Worm (Caenorhabditis elegans) whole organism, L4/young adult: ENCODE measurements around the gene F40G9.5.

Experiments
- dao-5 ChIP-seq: sonication (generic microtip); optimal IDR thresholded peaks from 2 replicates; lab custom pipeline; 2016; ENCODE audit warnings: missing genotype, missing genetic modification characterization, moderate library complexity, missing compliant biosample characterization
- him-1 ChIP-seq: sonication (generic microtip); optimal IDR thresholded peaks from 2 replicates; lab custom pipeline; 2016; ENCODE audit warnings: missing genotype, missing genetic modification reagents, missing genetic modification characterization, missing compliant biosample characterization

DNA sequence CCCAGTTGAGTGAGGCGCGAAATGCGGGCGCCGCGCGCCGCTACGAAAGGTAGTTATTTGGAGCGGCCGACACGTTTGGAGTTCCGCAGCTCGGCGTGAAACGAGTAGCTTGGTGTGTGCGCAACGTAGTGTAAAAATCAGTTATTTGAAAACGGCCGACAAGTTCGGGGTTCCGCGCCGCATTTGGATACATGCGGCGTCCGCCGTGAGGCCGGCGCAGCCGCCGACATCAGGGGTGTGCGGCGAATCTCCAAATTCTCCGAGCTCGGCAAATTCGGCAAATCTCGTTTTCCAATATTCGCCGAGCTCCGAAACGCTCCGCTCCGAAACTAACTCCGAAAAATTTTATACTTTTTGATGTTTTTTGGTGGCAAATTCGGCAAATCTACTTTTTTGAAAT is 23.1 kb upstream of the F40G9.5 start:
- TF ChIP-seq him-1 (tag; lab: Kevin White, UChicago) = no peak
- TF ChIP-seq dao-5 (tag; lab: Kevin White, UChicago) = no peak
